Worm (Caenorhabditis elegans): ENCODE results near the gene ZK896.5.
A peak's percentile ranks its signal among the peaks of the same experiment; 100 is the strongest.
"Not testable (repeated sequence)": the region's sequence is repeated elsewhere in the genome, so short reads cannot be mapped to it uniquely, and the experiment has no call there.

Gene ZK896.5

ce11 chrIV:12886012-12886411 lies 6.6 kb upstream of the ZK896.5 start (continued):
- no peak for TF ChIP-seq ztf-11 (tag; optimal IDR thresholded peaks at IDR 0.05)
- peak in 1 of 2 experiments; percentile 2 for TF ChIP-seq unc-62 (GFP tag; optimal IDR thresholded peaks at IDR 0.05 in 1 of 2)
- no peak for TF ChIP-seq unc-62 (tag; optimal IDR thresholded peaks at IDR 0.05)
- TF ChIP-seq lin-1 (GFP tag; IDR thresholded peaks at IDR 0.05): no peak
- TF ChIP-seq daf-16 (GFP tag; optimal IDR thresholded peaks at IDR 0.05): no peak
- peak; percentile 28 for TF ChIP-seq daf-16 (tag; optimal IDR thresholded peaks at IDR 0.05)
- no peak for TF ChIP-seq zag-1 (tag; optimal IDR thresholded peaks at IDR 0.05)
- no peak for TF ChIP-seq Y105C5A.15 (GFP tag; IDR thresholded peaks at IDR 0.05)
- no peak for TF ChIP-seq snpc-4 (tag; optimal IDR thresholded peaks at IDR 0.05)
- TF ChIP-seq ceh-32 (tag; optimal IDR thresholded peaks at IDR 0.05; ENCODE audit: poor library complexity): no peak
- no peak for TF ChIP-seq madf-9 (GFP tag; conservative IDR thresholded peaks at IDR 0.05)
- TF ChIP-seq unc-39 (tag; optimal IDR thresholded peaks at IDR 0.05): no peak
- no peak for TF ChIP-seq Y75B8A.6 (GFP tag; IDR thresholded peaks at IDR 0.05)
- TF ChIP-seq aha-1 (tag): peak; percentile 83
- TF ChIP-seq ceh-20 (GFP tag; IDR thresholded peaks at IDR 0.05): no peak
- no peak for TF ChIP-seq egl-43 (GFP tag; IDR thresholded peaks at IDR 0.05)
- no peak for TF ChIP-seq lin-38 (GFP tag; IDR thresholded peaks at IDR 0.05)
- no peak for TF ChIP-seq nhr-25 (tag; optimal IDR thresholded peaks at IDR 0.05; ENCODE audit: borderline replicate concordance, insufficient read depth)
- no peak for TF ChIP-seq cey-2 (tag; optimal IDR thresholded peaks at IDR 0.05; ENCODE audit: borderline replicate concordance, insufficient read depth)
- no peak for TF ChIP-seq F10B5.3 (tag; optimal IDR thresholded peaks at IDR 0.05)

- TF ChIP-seq pqm-1 (tag; optimal IDR thresholded peaks at IDR 0.05) (peak; percentile 39), nhr-76 (tag; optimal IDR thresholded peaks at IDR 0.05) (no peak)
These were observed 3.7 kb upstream of the ZK896.5 start, which contains the start of gene ZK896.4 for ce11 chrIV:12883190-12883589. Gene ZK896.4, minus strand, starts transcription at chrIV:12883290.

ce11 chrIV:12876558-12876957 lies 2.9 kb downstream of the ZK896.5 start:
- TF ChIP-seq dmd-6 (GFP tag; IDR thresholded peaks at IDR 0.05) (peak; percentile 32; the same call in 1 of the 2 replicates), daf-16 (GFP tag; optimal IDR thresholded peaks at IDR 0.05) (no peak), daf-16 (tag; optimal IDR thresholded peaks at IDR 0.05) (peak; percentile 46), R02D3.7 (tag; optimal IDR thresholded peaks at IDR 0.05) (no peak), nhr-28 (tag; optimal IDR thresholded peaks at IDR 0.05) (peak; percentile 24), pqm-1 (tag; optimal IDR thresholded peaks at IDR 0.05) (peak; percentile 64), aha-1 (tag) (peak; percentile 12)

- TF ChIP-seq lin-29 (GFP tag; IDR thresholded peaks at IDR 0.05); nhr-42 (GFP tag; IDR thresholded peaks at IDR 0.05); zip-2 (tag; optimal IDR thresholded peaks at IDR 0.05): not testable (repeated sequence)
These were observed 4.2 kb downstream of the ZK896.5 start, which contains the start of gene ZK896.1 for ce11 chrIV:12875260-12875659. Gene ZK896.1, minus strand, starts transcription at chrIV:12875360.

ce11 chrIV:12871445-12871947 lies 7.9 kb downstream of the ZK896.5 start, which contains the start of gene clec-187:
Gene clec-187, minus strand, starts transcription at chrIV:12871495.
- TF ChIP-seq nhr-11 (tag; optimal IDR thresholded peaks at IDR 0.05) (no peak), aha-1 (tag) (peak; percentile 58), daf-16 (GFP tag; optimal IDR thresholded peaks at IDR 0.05) (no peak), daf-16 (tag; optimal IDR thresholded peaks at IDR 0.05) (peak; percentile 46), nhr-102 (tag; optimal IDR thresholded peaks at IDR 0.05) (no peak), lir-3 (tag; optimal IDR thresholded peaks at IDR 0.05) (no peak), zfp-2 (tag; optimal IDR thresholded peaks at IDR 0.05) (no peak), dpl-1 (GFP tag; optimal IDR thresholded peaks at IDR 0.05) (no peak), hlh-11 (tag; optimal IDR thresholded peaks at IDR 0.05) (no peak), Y105C5A.15 (GFP tag; IDR thresholded peaks at IDR 0.05) (no peak), jun-1 (tag; optimal IDR thresholded peaks at IDR 0.05) (no peak), F44E2.7 (GFP tag; IDR thresholded peaks at IDR 0.05) (no peak), lin-15B (tag; optimal IDR thresholded peaks at IDR 0.05) (no peak), dve-1 (tag; optimal IDR thresholded peaks at IDR 0.05; ENCODE audit: insufficient read depth) (peak; percentile 5), lin-38 (GFP tag; IDR thresholded peaks at IDR 0.05) (no peak), mdt-29 (GFP tag; IDR thresholded peaks at IDR 0.05) (no peak), unc-130 (GFP tag; optimal IDR thresholded peaks at IDR 0.05) (no peak), hif-1 (tag; optimal IDR thresholded peaks at IDR 0.05) (no peak), nhr-10 (tag; optimal IDR thresholded peaks at IDR 0.05) (no peak), hmg-1.1 (GFP tag; IDR thresholded peaks at IDR 0.05) (no peak)
